Fruit fly (Drosophila melanogaster) whole organism, embryonic: ENCODE data around the gene Epp.

ENCODE experiments used
- Abd-B ChIP-seq: fragments of 200-800 bp; sonication (Bioruptor generic); optimal IDR thresholded peaks from 2 replicates; lab custom pipeline; 2018; ENCODE audit warnings: missing biosample characterization, mild to moderate bottlenecking, missing genetic modification characterization, moderate library complexity
- Adf1 ChIP-seq: fragments of 200-800 bp; sonication (Bioruptor generic); IDR thresholded peaks from 2 replicates; pipeline ENCODE4 v1.3.6; 2022; ENCODE audit warnings: missing biosample characterization, missing genetic modification characterization
- CG10321 ChIP-seq: fragments of 200-800 bp; sonication (Bioruptor generic); IDR thresholded peaks from 2 replicates; pipeline ENCODE4 v1.3.6; 2022; ENCODE audit warnings: missing biosample characterization, missing genetic modification characterization
- CG10565 ChIP-seq: fragments of 200-800 bp; sonication (Bioruptor generic); optimal IDR thresholded peaks from 3 replicates; lab custom pipeline; 2016; ENCODE audit warnings: missing biosample characterization, mild to moderate bottlenecking, missing genetic modification characterization
- CG10979 ChIP-seq: fragments of 200-800 bp; sonication (Bioruptor generic); optimal IDR thresholded peaks from 2 replicates; lab custom pipeline; 2018; ENCODE audit warnings: missing biosample characterization, mild to moderate bottlenecking, missing genetic modification characterization, moderate library complexity
- CG12071 ChIP-seq: fragments of 200-800 bp; sonication (Bioruptor generic); optimal IDR thresholded peaks from 3 replicates; lab custom pipeline; 2018; ENCODE audit warnings: missing biosample characterization, mild to moderate bottlenecking, missing genetic modification characterization
- CG13296 ChIP-seq: fragments of 200-800 bp; sonication (Bioruptor generic); optimal IDR thresholded peaks from 3 replicates; lab custom pipeline; 2018; ENCODE audit warnings: missing biosample characterization, mild to moderate bottlenecking, missing genetic modification characterization
- CG13775 ChIP-seq: fragments of 200-800 bp; sonication (Bioruptor generic); optimal IDR thresholded peaks from 3 replicates; lab custom pipeline; 2017; ENCODE audit warnings: missing biosample characterization, mild to moderate bottlenecking, missing genetic modification characterization
- CG14441 ChIP-seq: fragments of 200-800 bp; sonication (Bioruptor generic); IDR thresholded peaks from 2 replicates; pipeline ENCODE4 v1.3.6; 2022; ENCODE audit warnings: missing biosample characterization, missing genetic modification characterization
- CG15269 ChIP-seq: fragments of 200-800 bp; sonication (Bioruptor generic); optimal IDR thresholded peaks from 2 replicates; lab custom pipeline; 2018; ENCODE audit warnings: missing biosample characterization, mild to moderate bottlenecking, missing genetic modification characterization, moderate library complexity
- CG16779 ChIP-seq: fragments of 200-800 bp; sonication (Bioruptor generic); IDR thresholded peaks from 2 replicates; pipeline ENCODE4 v1.3.6; 2022; ENCODE audit warnings: missing biosample characterization, missing genetic modification characterization
- CG17385 ChIP-seq: fragments of 200-800 bp; sonication (Bioruptor generic); optimal IDR thresholded peaks from 3 replicates; lab custom pipeline; 2018; ENCODE audit warnings: missing biosample characterization, mild to moderate bottlenecking, missing genetic modification characterization
- CG17612 ChIP-seq: fragments of 200-800 bp; sonication (Bioruptor generic); IDR thresholded peaks from 2 replicates; pipeline ENCODE4 v1.3.6; 2022; ENCODE audit warnings: missing biosample characterization, missing genetic modification characterization
- CG30403 ChIP-seq: fragments of 200-800 bp; sonication (Bioruptor generic); optimal IDR thresholded peaks from 3 replicates; lab custom pipeline; 2016; ENCODE audit warnings: missing biosample characterization, missing genetic modification characterization
- CG3281 ChIP-seq: fragments of 200-800 bp; sonication (Bioruptor generic); optimal IDR thresholded peaks from 3 replicates; lab custom pipeline; 2017; ENCODE audit warnings: missing biosample characterization, mild to moderate bottlenecking, missing genetic modification characterization
- CG5245 ChIP-seq: fragments of 200-800 bp; sonication (Bioruptor generic); optimal IDR thresholded peaks from 3 replicates; lab custom pipeline; 2016; ENCODE audit warnings: missing biosample characterization, missing genetic modification characterization
- CG8290 ChIP-seq, 3 experiments: fragments of 200-800 bp; sonication (Bioruptor generic); optimal IDR thresholded peaks; 2 replicates each; lab custom pipeline; 2016 to 2019; ENCODE audit warnings: missing biosample characterization in 3 of 3, missing genetic modification characterization in 3 of 3, mild to moderate bottlenecking in 2 of 3, moderate library complexity in 1 of 3
- CG8924 ChIP-seq: fragments of 200-800 bp; optimal IDR thresholded peaks from 3 replicates; lab custom pipeline; 2019; ENCODE audit warnings: missing biosample characterization, mild to moderate bottlenecking, missing genetic modification characterization, moderate library complexity
- CG9437 ChIP-seq: fragments of 200-800 bp; sonication (Bioruptor generic); optimal IDR thresholded peaks from 2 replicates; lab custom pipeline; 2018; ENCODE audit warnings: missing biosample characterization, mild to moderate bottlenecking, missing genetic modification characterization
- CG9727 ChIP-seq: fragments of 200-800 bp; sonication (Bioruptor generic); optimal IDR thresholded peaks from 3 replicates; lab custom pipeline; 2017; ENCODE audit warnings: missing biosample characterization, mild to moderate bottlenecking, missing genetic modification characterization
- Chrac-16 ChIP-seq: fragments of 200-800 bp; sonication (Bioruptor generic); optimal IDR thresholded peaks from 3 replicates; lab custom pipeline; 2016; ENCODE audit warnings: missing biosample characterization, missing genetic modification characterization
- CkIIα-i1 ChIP-seq: fragments of 200-800 bp; sonication (Bioruptor generic); IDR thresholded peaks from 2 replicates; pipeline ENCODE4 v1.3.6; 2022; ENCODE audit warnings: missing biosample characterization, missing genetic modification characterization
- CoRest ChIP-seq: fragments of 200-800 bp; sonication (Bioruptor generic); optimal IDR thresholded peaks from 3 replicates; lab custom pipeline; 2018; ENCODE audit warnings: missing biosample characterization, mild to moderate bottlenecking, missing genetic modification characterization, moderate library complexity
- Dref ChIP-seq: fragments of 200-800 bp; sonication (Bioruptor generic); IDR thresholded peaks from 2 replicates; pipeline ENCODE4 v1.3.6; 2022; ENCODE audit warnings: missing biosample characterization, missing genetic modification characterization
- HHEX ChIP-seq: fragments of 200-800 bp; sonication (Bioruptor generic); optimal IDR thresholded peaks from 3 replicates; lab custom pipeline; 2017; ENCODE audit warnings: missing biosample characterization, mild to moderate bottlenecking, missing genetic modification characterization, missing genetic modification reagents
- HLH3B ChIP-seq: fragments of 200-800 bp; sonication (Bioruptor generic); IDR thresholded peaks from 2 replicates; pipeline ENCODE4 v1.3.6; 2022; ENCODE audit warnings: missing biosample characterization, missing genetic modification characterization
- HmgZ ChIP-seq: fragments of 200-800 bp; sonication (Bioruptor generic); optimal IDR thresholded peaks from 2 replicates; lab custom pipeline; 2018; ENCODE audit warnings: missing biosample characterization, mild to moderate bottlenecking, missing genetic modification characterization
- Lim3 ChIP-seq: fragments of 200-800 bp; sonication (Bioruptor generic); IDR thresholded peaks from 2 replicates; pipeline ENCODE4 v1.3.6; 2022; ENCODE audit warnings: missing biosample characterization, missing genetic modification characterization
- MBD-R2 ChIP-seq: fragments of 200-800 bp; sonication (Bioruptor generic); IDR thresholded peaks from 2 replicates; pipeline ENCODE4 v1.3.6; 2022; ENCODE audit warnings: missing biosample characterization, missing genetic modification characterization
- MESR4 ChIP-seq: fragments of 200-800 bp; sonication (Bioruptor generic); optimal IDR thresholded peaks from 2 replicates; lab custom pipeline; 2018; ENCODE audit warnings: missing biosample characterization, mild to moderate bottlenecking, missing genetic modification characterization, moderate library complexity
- Mrtf ChIP-seq: fragments of 200-800 bp; sonication (Bioruptor generic); IDR thresholded peaks from 3 replicates; pipeline ENCODE4 v1.3.6; 2022; ENCODE audit warnings: missing biosample characterization, missing genetic modification characterization
- NC2β ChIP-seq: fragments of 200-800 bp; sonication (Bioruptor generic); optimal IDR thresholded peaks from 2 replicates; lab custom pipeline; 2016; ENCODE audit warnings: missing biosample characterization, missing genetic modification characterization
- Side ChIP-seq: fragments of 200-800 bp; sonication (Bioruptor generic); optimal IDR thresholded peaks from 2 replicates; lab custom pipeline; 2016; ENCODE audit warnings: missing biosample characterization, missing genetic modification characterization
- chif ChIP-seq, 2 experiments: fragments of 200-800 bp; sonication (Bioruptor generic); optimal IDR thresholded peaks; 3 replicates each; lab custom pipeline; 2016; ENCODE audit warnings: missing biosample characterization in 2 of 2, missing genetic modification characterization in 2 of 2
- chinmo ChIP-seq: fragments of 200-800 bp; sonication (Bioruptor generic); IDR thresholded peaks from 4 replicates; pipeline ENCODE4 v1.3.6; 2022; ENCODE audit warnings: missing biosample characterization, missing genetic modification characterization; ENCODE audit not compliant: partially characterized antibody
- chn ChIP-seq: fragments of 200-800 bp; sonication (Bioruptor generic); optimal IDR thresholded peaks from 2 replicates; lab custom pipeline; 2016; ENCODE audit warnings: missing biosample characterization, missing genetic modification characterization
- corto ChIP-seq: fragments of 200-800 bp; sonication (Bioruptor generic); optimal IDR thresholded peaks from 2 replicates; lab custom pipeline; 2016; ENCODE audit warnings: missing biosample characterization, mild to moderate bottlenecking, missing genetic modification characterization, moderate library complexity
- dpn ChIP-seq, 2 experiments: fragments of 200-800 bp; sonication (Bioruptor generic); optimal IDR thresholded peaks; 3 replicates each; lab custom pipeline; 2016; ENCODE audit warnings: missing biosample characterization in 2 of 2, missing genetic modification characterization in 2 of 2
- emc ChIP-seq: fragments of 200-800 bp; sonication (Bioruptor generic); optimal IDR thresholded peaks from 2 replicates; lab custom pipeline; 2016; ENCODE audit warnings: missing biosample characterization, missing genetic modification characterization
- esg ChIP-seq: fragments of 200-800 bp; sonication (Bioruptor generic); conservative IDR thresholded peaks from 2 replicates; pipeline ENCODE4 v1.3.6; 2022; ENCODE audit warnings: missing biosample characterization, missing genetic modification characterization
- fd102C ChIP-seq: fragments of 200-800 bp; sonication (Bioruptor generic); optimal IDR thresholded peaks from 2 replicates; lab custom pipeline; 2018; ENCODE audit warnings: missing biosample characterization, mild to moderate bottlenecking, missing genetic modification characterization, moderate library complexity
- fu2 ChIP-seq: fragments of 200-800 bp; sonication (Bioruptor generic); optimal IDR thresholded peaks from 2 replicates; lab custom pipeline; 2016; ENCODE audit warnings: missing biosample characterization, missing genetic modification characterization
- grn ChIP-seq: fragments of 200-800 bp; sonication (Bioruptor generic); optimal IDR thresholded peaks from 3 replicates; lab custom pipeline; 2017; ENCODE audit warnings: missing biosample characterization, missing genetic modification characterization
- otp ChIP-seq: fragments of 200-800 bp; sonication (Bioruptor generic); IDR thresholded peaks from 3 replicates; pipeline ENCODE4, ENCODE4 v1.3.6; 2022; ENCODE audit warnings: missing biosample characterization, missing genetic modification characterization
- prd ChIP-seq, 3 experiments: fragments of >200 bp in 2 of 3; fragments of 200-800 bp in 1 of 3; sonication (Bioruptor generic) in 1 of 3; optimal IDR thresholded peaks in 2 of 3; IDR thresholded peaks in 1 of 3; 2 replicates in 2 of 3; 3 replicates in 1 of 3; pipeline versions ENCODE4 v1.3.6 to Lab custom; 2017 to 2022; ENCODE audit warnings: missing biosample characterization in 1 of 3, missing genetic modification characterization in 1 of 3
- sd ChIP-seq: fragments of 200-800 bp; sonication (Bioruptor generic); optimal IDR thresholded peaks from 3 replicates; lab custom pipeline; 2018; ENCODE audit warnings: missing biosample characterization, mild to moderate bottlenecking, missing genetic modification characterization, moderate library complexity
- sim ChIP-seq: fragments of 200-800 bp; sonication (Bioruptor generic); IDR thresholded peaks from 2 replicates; pipeline ENCODE4 v1.3.6; 2022; ENCODE audit warnings: missing biosample characterization, missing genetic modification characterization
- yki ChIP-seq: fragments of >200 bp; optimal IDR thresholded peaks from 3 replicates; lab custom pipeline; 2018
- zen ChIP-seq: fragments of 200-800 bp; sonication (Bioruptor generic); optimal IDR thresholded peaks from 3 replicates; lab custom pipeline; 2018; ENCODE audit warnings: missing biosample characterization, mild to moderate bottlenecking, missing genetic modification characterization, moderate library complexity

The Epp gene

DNA sequence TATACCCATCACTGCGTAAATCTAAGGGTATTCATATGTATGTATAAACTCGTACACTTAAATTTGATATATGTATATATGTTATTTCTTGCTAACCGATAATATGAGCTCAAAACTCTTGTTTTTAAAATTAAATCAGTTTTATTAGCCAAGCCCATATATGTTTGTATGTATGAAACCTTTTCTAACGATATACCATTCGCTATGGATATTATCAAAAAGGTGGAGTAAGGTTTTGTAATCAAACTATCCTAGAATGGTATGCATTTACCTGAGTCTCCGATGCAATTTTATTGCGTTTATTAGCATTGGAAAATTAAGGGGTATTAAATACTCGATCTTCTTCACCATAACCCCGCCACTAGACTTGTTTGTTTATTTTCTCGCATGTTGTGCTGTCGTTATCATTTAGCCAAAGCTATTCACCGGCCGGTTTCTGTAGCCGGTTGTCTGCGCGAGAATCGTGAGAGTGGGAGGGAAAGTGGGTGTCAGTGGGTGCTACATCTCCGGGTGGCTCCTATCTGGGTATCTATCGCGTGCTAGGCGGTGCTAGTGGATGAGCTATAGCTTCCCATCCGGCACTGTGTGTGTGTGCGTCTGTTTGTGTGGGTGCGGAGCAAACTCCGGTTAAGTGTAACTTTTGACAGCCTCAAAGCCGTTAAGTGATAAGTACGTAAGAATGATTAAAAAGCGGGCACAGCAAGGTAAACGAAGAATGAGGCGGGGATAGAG, 15.2 kb upstream of the Epp start:
- TF ChIP-seq chinmo (GFP tag; lab: Robert Waterston, UW) (0 out of 4 replicates have a peak, but pooled peaks have one; percentile 51), Side (GFP tag; lab: Kevin White, UChicago) (no peak), emc (GFP tag; lab: Kevin White, UChicago) (no peak), fu2 (GFP tag; lab: Kevin White, UChicago) (no peak), zen (tag; lab: Kevin White, UChicago) (no peak), CG10979 (tag; lab: Kevin White, UChicago) (peak; percentile 59), CG9727 (GFP tag; lab: Kevin White, UChicago) (no peak), Chrac-16 (GFP tag; lab: Kevin White, UChicago) (no peak), grn (GFP tag; lab: Kevin White, UChicago) (peak; percentile 31), sim (no peak), CG13775 (GFP tag; lab: Kevin White, UChicago) (peak; percentile 21), Adf1 (GFP tag; lab: Robert Waterston, UW) (no peak), dpn (GFP tag; optimal IDR thresholded peaks at IDR 0.05; lab: Kevin White, UChicago) (peak in 1 of 2 experiments; percentile 13), CG14441 (GFP tag; lab: Robert Waterston, UW) (no peak), CG17612 (GFP tag; lab: Robert Waterston, UW) (no peak), CG5245 (GFP tag; lab: Kevin White, UChicago) (no peak), CG15269 (tag; lab: Kevin White, UChicago) (no peak), yki (no peak), CG13296 (no peak), MESR4 (GFP tag; lab: Kevin White, UChicago) (no peak), Dref (GFP tag; lab: Robert Waterston, UW) (no peak), Abd-B (GFP tag; lab: Kevin White, UChicago) (no peak), NC2β (GFP tag; lab: Kevin White, UChicago) (no peak), CG8290 (GFP tag; optimal IDR thresholded peaks at IDR 0.05; lab: Kevin White, UChicago) (no peak), CG8290 (tag; optimal IDR thresholded peaks at IDR 0.05; lab: Kevin White, UChicago) (no peak), chif (GFP tag; optimal IDR thresholded peaks at IDR 0.05; lab: Kevin White, UChicago) (peak in 1 of 2 experiments; percentile 25), CG10321 (no peak), CG16779 (GFP tag; lab: Robert Waterston, UW) (no peak), Lim3 (GFP tag; lab: Robert Waterston, UW) (no peak), CG8924 (tag; lab: Kevin White, UChicago) (peak; percentile 33), corto (no peak), CoRest (tag; lab: Kevin White, UChicago) (peak; percentile 31), HLH3B (no peak), CG17385 (GFP tag; lab: Kevin White, UChicago) (no peak), CG12071 (GFP tag; lab: Kevin White, UChicago) (no peak), CG30403 (peak; percentile 48), esg (no peak), HHEX (GFP tag; lab: Kevin White, UChicago) (peak; percentile 8), CG10565 (GFP tag; lab: Kevin White, UChicago) (no peak), CG3281 (GFP tag; lab: Kevin White, UChicago) (peak; percentile 1), chn (GFP tag; lab: Kevin White, UChicago) (no peak), prd (optimal IDR thresholded peaks at IDR 0.05; lab: Kevin White, UChicago) (no peak), prd (GFP tag; IDR thresholded peaks at IDR 0.05; lab: Robert Waterston, UW) (no peak), CG9437 (GFP tag; lab: Kevin White, UChicago) (peak; percentile 33), fd102C (GFP tag; lab: Kevin White, UChicago) (no peak), otp (GFP tag; lab: Robert Waterston, UW) (no peak), Mrtf (no peak), MBD-R2 (GFP tag; lab: Robert Waterston, UW) (peak; percentile 15; the same call in 1 of the 2 replicates), CkIIα-i1 (GFP tag; lab: Robert Waterston, UW) (no peak), HmgZ (tag; lab: Kevin White, UChicago) (no peak), sd (tag; lab: Kevin White, UChicago) (no peak)
